Worm (Caenorhabditis elegans) whole organism, L3 larva: Measurements from ENCODE around the gene B0496.1.

Source experiments
- aly-2 ChIP-seq: fragments of 150-350 bp; optimal IDR thresholded peaks from 2 replicates; lab custom pipeline; 2014; ENCODE audit warnings: missing biosample characterization, missing genetic modification characterization
- elt-1 ChIP-seq: fragments of 150-350 bp; optimal IDR thresholded peaks from 2 replicates; lab custom pipeline; 2014; ENCODE audit warnings: missing biosample characterization, missing genetic modification characterization
- eor-1 ChIP-seq, 2 experiments: fragments of 150-350 bp; optimal IDR thresholded peaks; 2 replicates each; lab custom pipeline; 2014 to 2018; ENCODE audit warnings: missing biosample characterization in 2 of 2, missing genetic modification characterization in 2 of 2
- fkh-10 ChIP-seq: sonication (generic microtip); optimal IDR thresholded peaks from 2 replicates; lab custom pipeline; 2017; ENCODE audit warnings: missing biosample characterization, missing genetic modification reagents, missing genetic modification characterization
- fkh-2 ChIP-seq: fragments of 150-350 bp; optimal IDR thresholded peaks from 2 replicates; lab custom pipeline; 2014; ENCODE audit warnings: missing biosample characterization, missing genetic modification reagents, missing genetic modification characterization
- fos-1 ChIP-seq: fragments of 150-350 bp; optimal IDR thresholded peaks from 2 replicates; lab custom pipeline; 2014; ENCODE audit warnings: missing biosample characterization, missing genetic modification characterization
- nhr-11 ChIP-seq: fragments of 150-350 bp; optimal IDR thresholded peaks from 2 replicates; lab custom pipeline; 2014; ENCODE audit warnings: missing biosample characterization, missing genetic modification characterization
- nhr-12 ChIP-seq: fragments of 150-350 bp; optimal IDR thresholded peaks from 2 replicates; lab custom pipeline; 2014; ENCODE audit warnings: missing biosample characterization, missing genetic modification characterization
- nhr-77 ChIP-seq: fragments of 150-350 bp; optimal IDR thresholded peaks from 2 replicates; lab custom pipeline; 2014; ENCODE audit warnings: missing biosample characterization, missing genetic modification characterization
- skn-1 ChIP-seq: fragments of 150-350 bp; optimal IDR thresholded peaks from 2 replicates; lab custom pipeline; 2014; ENCODE audit warnings: missing biosample characterization, missing genetic modification characterization
- snpc-4 ChIP-seq: fragments of 150-350 bp; optimal IDR thresholded peaks from 2 replicates; lab custom pipeline; 2014; ENCODE audit warnings: missing biosample characterization, missing genetic modification characterization
- unc-39 ChIP-seq: sonication (generic microtip); optimal IDR thresholded peaks from 4 replicates; lab custom pipeline; 2017; ENCODE audit warnings: missing biosample characterization, missing genetic modification characterization
- unc-62 ChIP-seq: fragments of 150-350 bp; sonication (generic microtip); optimal IDR thresholded peaks from 4 replicates; lab custom pipeline; 2014; ENCODE audit warnings: missing biosample characterization, missing genetic modification reagents, missing genetic modification characterization
- ztf-4 ChIP-seq: fragments of 150-350 bp; optimal IDR thresholded peaks from 2 replicates; lab custom pipeline; 2014; ENCODE audit warnings: missing biosample characterization, missing genetic modification characterization

ce11 chrIV:7433858-7434257 lies 12.2 kb upstream of the B0496.1 start, which contains the start of gene B0496.11:
- TF ChIP-seq nhr-12 (tag; lab: Kevin White, UChicago): no peak
- no peak for TF ChIP-seq unc-39 (tag; lab: Kevin White, UChicago)
- TF ChIP-seq fkh-10 (GFP tag; lab: Kevin White, UChicago): no peak
- no peak for TF ChIP-seq elt-1 (tag; lab: Kevin White, UChicago)
- TF ChIP-seq eor-1 (tag; optimal IDR thresholded peaks at IDR 0.05; lab: Kevin White, UChicago): no peak
- no peak for TF ChIP-seq fos-1
- no peak for TF ChIP-seq skn-1 (tag; lab: Kevin White, UChicago)
- no peak for TF ChIP-seq nhr-11 (tag; lab: Kevin White, UChicago)
- TF ChIP-seq snpc-4: no peak
- TF ChIP-seq fkh-2: no peak
- TF ChIP-seq aly-2 (tag; lab: Kevin White, UChicago): no peak
- TF ChIP-seq ztf-4 (tag; lab: Kevin White, UChicago): no peak
- TF ChIP-seq unc-62: no peak
- TF ChIP-seq nhr-77 (tag; lab: Kevin White, UChicago): no peak
